Worm (Caenorhabditis elegans) whole organism, L4 larva: ENCODE results near the gene nhr-66.
A peak's percentile ranks its signal among the peaks of the same experiment; 100 is the strongest.

Experiments
- F10B5.3 ChIP-seq: sonication (generic microtip); optimal IDR thresholded peaks from 2 replicates; lab custom pipeline; 2016; ENCODE audit warnings: mild to moderate bottlenecking, missing genetic modification characterization, missing compliant biosample characterization
- F37D6.2 ChIP-seq: sonication (generic microtip); optimal IDR thresholded peaks from 2 replicates; lab custom pipeline; 2016; ENCODE audit warnings: mild to moderate bottlenecking, missing genetic modification characterization, missing compliant biosample characterization
- F44E2.7 ChIP-seq: fragments of 200-800 bp; sonication (Bioruptor generic); IDR thresholded peaks from 2 replicates; pipeline ENCODE4 v2.1.2; 2022; ENCODE audit warnings: missing genetic modification characterization, missing compliant biosample characterization
- F49E8.2 ChIP-seq: sonication (generic microtip); optimal IDR thresholded peaks from 2 replicates; lab custom pipeline; 2016; ENCODE audit warnings: missing compliant biosample characterization, mild to moderate bottlenecking, missing genetic modification characterization, borderline replicate concordance
- T20F7.1 ChIP-seq: fragments of 200-800 bp; sonication (Bioruptor generic); optimal IDR thresholded peaks from 2 replicates; lab custom pipeline; 2018; ENCODE audit warnings: mild to moderate bottlenecking, missing genetic modification characterization, missing compliant biosample characterization
- T26A8.4 ChIP-seq: fragments of 200-800 bp; sonication (Bioruptor generic); IDR thresholded peaks from 2 replicates; pipeline ENCODE4 v1.3.6; 2022; ENCODE audit warnings: missing genetic modification characterization, missing compliant biosample characterization
- Y105C5A.15 ChIP-seq: fragments of 200-800 bp; sonication (Bioruptor generic); IDR thresholded peaks from 2 replicates; pipeline ENCODE4 v1.3.6; 2022; ENCODE audit warnings: missing genetic modification characterization, missing compliant biosample characterization
- aha-1 ChIP-seq: fragments of 150-350 bp; peaks from one replicate; lab custom pipeline; 2014; ENCODE audit warnings: missing biosample characterization, missing genetic modification characterization
- ama-1 ChIP-seq: fragments of 150-350 bp; optimal IDR thresholded peaks from 2 replicates; lab custom pipeline; 2014; ENCODE audit warnings: inconsistent platforms, mixed read lengths
- ceh-20 ChIP-seq: fragments of 200-800 bp; sonication (Bioruptor generic); IDR thresholded peaks from 2 replicates; pipeline ENCODE4 v1.3.6; 2022; ENCODE audit warnings: missing genetic modification reagents, missing genetic modification characterization, missing compliant biosample characterization
- ceh-44 ChIP-seq: fragments of 200-800 bp; sonication (Bioruptor generic); IDR thresholded peaks from 2 replicates; pipeline ENCODE4 v1.3.6; 2022; ENCODE audit warnings: missing genetic modification reagents, missing genetic modification characterization, missing compliant biosample characterization
- cey-2 ChIP-seq: sonication (generic microtip); optimal IDR thresholded peaks from 3 replicates; lab custom pipeline; 2017; ENCODE audit warnings: missing genetic modification characterization, mild to moderate bottlenecking, missing compliant biosample characterization, antibody characterized with exemption, borderline replicate concordance; ENCODE audit not compliant: insufficient read depth
- daf-12 ChIP-seq: fragments of 150-350 bp; optimal IDR thresholded peaks from 2 replicates; lab custom pipeline; 2014; ENCODE audit warnings: missing biosample characterization, missing genetic modification reagents, missing genetic modification characterization
- daf-16 ChIP-seq, 3 experiments: sonication (generic microtip); optimal IDR thresholded peaks; 2 replicates each; lab custom pipeline; 2016 to 2017; ENCODE audit warnings: missing genetic modification characterization in 3 of 3, missing genetic modification reagents in 3 of 3, mild to moderate bottlenecking in 2 of 3, missing compliant biosample characterization in 2 of 3, missing biosample characterization in 1 of 3, moderate library complexity in 1 of 3
- daf-8 ChIP-seq: fragments of 200-800 bp; sonication (Bioruptor generic); IDR thresholded peaks from 2 replicates; pipeline ENCODE4 v1.3.6; 2022; ENCODE audit warnings: missing genetic modification characterization, missing compliant biosample characterization
- dpl-1 ChIP-seq: fragments of 150-350 bp; optimal IDR thresholded peaks from 2 replicates; lab custom pipeline; 2014; ENCODE audit warnings: missing biosample characterization, missing genetic modification reagents, missing genetic modification characterization
- dve-1 ChIP-seq: sonication (generic microtip); optimal IDR thresholded peaks from 2 replicates; lab custom pipeline; 2017; ENCODE audit warnings: antibody characterized with exemption, mild to moderate bottlenecking, missing genetic modification characterization, missing compliant biosample characterization; ENCODE audit not compliant: insufficient read depth
- fkh-10 ChIP-seq: fragments of 150-350 bp; optimal IDR thresholded peaks from 2 replicates; lab custom pipeline; 2014; ENCODE audit warnings: missing biosample characterization, missing genetic modification reagents, missing genetic modification characterization
- fos-1 ChIP-seq: fragments of 150-350 bp; optimal IDR thresholded peaks from 2 replicates; lab custom pipeline; 2014; ENCODE audit warnings: missing biosample characterization, missing genetic modification characterization
- hlh-11 ChIP-seq: fragments of 200-800 bp; sonication (Bioruptor generic); optimal IDR thresholded peaks from 2 replicates; lab custom pipeline; 2018; ENCODE audit warnings: mild to moderate bottlenecking, missing genetic modification characterization, missing compliant biosample characterization
- hmg-1.1 ChIP-seq: fragments of 200-800 bp; sonication (Bioruptor generic); IDR thresholded peaks from 2 replicates; pipeline ENCODE4 v1.3.6; 2022; ENCODE audit warnings: missing genetic modification reagents, missing genetic modification characterization, missing compliant biosample characterization
- jun-1 ChIP-seq: fragments of 150-350 bp; optimal IDR thresholded peaks from 2 replicates; lab custom pipeline; 2014; ENCODE audit warnings: missing biosample characterization, missing genetic modification reagents, missing genetic modification characterization
- lim-7 ChIP-seq: fragments of 200-800 bp; sonication (Bioruptor generic); IDR thresholded peaks from 2 replicates; pipeline ENCODE4 v1.3.6; 2022; ENCODE audit warnings: missing genetic modification characterization, missing compliant biosample characterization
- lin-13 ChIP-seq: fragments of 150-350 bp; optimal IDR thresholded peaks from 2 replicates; lab custom pipeline; 2014; ENCODE audit warnings: missing biosample characterization, missing genetic modification reagents, missing genetic modification characterization
- lin-29 ChIP-seq: fragments of 200-800 bp; sonication (Bioruptor generic); IDR thresholded peaks from 2 replicates; pipeline ENCODE4 v1.3.6; 2022; ENCODE audit warnings: missing genetic modification reagents, missing genetic modification characterization, missing compliant biosample characterization
- lsy-2 ChIP-seq, 2 experiments: fragments of 150-350 bp in 1 of 2; sonication (generic microtip) in 1 of 2; optimal IDR thresholded peaks; 2 replicates each; lab custom pipeline; 2014 to 2017; ENCODE audit warnings: missing biosample characterization in 2 of 2, missing genetic modification characterization in 2 of 2
- mdt-29 ChIP-seq: fragments of 200-800 bp; sonication (Bioruptor generic); IDR thresholded peaks from 2 replicates; pipeline ENCODE4 v1.3.6; 2022; ENCODE audit warnings: missing genetic modification reagents, missing genetic modification characterization, missing compliant biosample characterization
- mep-1 ChIP-seq: fragments of 150-350 bp; sonication (generic microtip); optimal IDR thresholded peaks from 3 replicates; lab custom pipeline; 2014; ENCODE audit warnings: missing biosample characterization, missing genetic modification characterization
- mes-2 ChIP-seq: sonication (generic microtip); optimal IDR thresholded peaks from 2 replicates; lab custom pipeline; 2016; ENCODE audit warnings: missing genotype, mild to moderate bottlenecking, missing genetic modification characterization, missing compliant biosample characterization; ENCODE audit not compliant: poor library complexity, severe bottlenecking
- nhr-28 ChIP-seq: fragments of 150-350 bp; optimal IDR thresholded peaks from 2 replicates; lab custom pipeline; 2014; ENCODE audit warnings: missing biosample characterization, missing genetic modification characterization
- nhr-42 ChIP-seq: fragments of 200-800 bp; sonication (Bioruptor generic); IDR thresholded peaks from 2 replicates; pipeline ENCODE4 v1.3.6; 2022; ENCODE audit warnings: missing genetic modification characterization, missing compliant biosample characterization
- nhr-48 ChIP-seq: sonication (generic microtip); optimal IDR thresholded peaks from 2 replicates; lab custom pipeline; 2016; ENCODE audit warnings: mild to moderate bottlenecking, missing genetic modification characterization, missing compliant biosample characterization
- nhr-6 ChIP-seq: fragments of 150-350 bp; optimal IDR thresholded peaks from 2 replicates; lab custom pipeline; 2014; ENCODE audit warnings: missing biosample characterization, missing genetic modification characterization
- nhr-76 ChIP-seq: fragments of 150-350 bp; optimal IDR thresholded peaks from 2 replicates; lab custom pipeline; 2014; ENCODE audit warnings: missing biosample characterization, missing genetic modification characterization
- nhr-77 ChIP-seq: fragments of 150-350 bp; optimal IDR thresholded peaks from 2 replicates; lab custom pipeline; 2014; ENCODE audit warnings: missing biosample characterization, missing genetic modification characterization
- pqm-1 ChIP-seq: sonication (generic microtip); optimal IDR thresholded peaks from 2 replicates; lab custom pipeline; 2017; ENCODE audit warnings: missing biosample characterization, missing genetic modification characterization
- rbr-2 ChIP-seq: sonication (generic microtip); optimal IDR thresholded peaks from 2 replicates; lab custom pipeline; 2016; ENCODE audit warnings: missing genotype, missing genetic modification characterization, missing compliant biosample characterization
- skn-1 ChIP-seq: fragments of 150-350 bp; optimal IDR thresholded peaks from 2 replicates; lab custom pipeline; 2014; ENCODE audit warnings: missing biosample characterization, missing genetic modification characterization
- snpc-1.2 ChIP-seq: fragments of 200-800 bp; sonication (Bioruptor generic); IDR thresholded peaks from 2 replicates; pipeline ENCODE4 v1.3.6; 2022; ENCODE audit warnings: missing genetic modification reagents, missing genetic modification characterization, missing compliant biosample characterization
- snpc-4 ChIP-seq: fragments of 150-350 bp; optimal IDR thresholded peaks from 2 replicates; lab custom pipeline; 2014; ENCODE audit warnings: missing biosample characterization, missing genetic modification characterization
- unc-39 ChIP-seq: sonication (generic microtip); optimal IDR thresholded peaks from 2 replicates; lab custom pipeline; 2017; ENCODE audit warnings: missing biosample characterization, missing genetic modification characterization
- unc-62 ChIP-seq, 3 experiments: fragments of 150-350 bp in 1 of 3; sonication (generic microtip); optimal IDR thresholded peaks in 2 of 3; peaks in 1 of 3; 1 replicate in 1 of 3; 2 replicates in 2 of 3; lab custom pipeline; 2014 to 2017; ENCODE audit warnings: missing biosample characterization in 3 of 3, missing genetic modification characterization in 3 of 3, missing genetic modification reagents in 3 of 3, missing genotype in 1 of 3
- zfp-3 ChIP-seq: fragments of 200-800 bp; sonication (Bioruptor generic); conservative IDR thresholded peaks from 2 replicates; pipeline ENCODE4 v1.3.6; 2022; ENCODE audit warnings: missing genetic modification reagents, missing genetic modification characterization, missing compliant biosample characterization
- zip-2 ChIP-seq: fragments of 150-350 bp; optimal IDR thresholded peaks from 2 replicates; lab custom pipeline; 2014; ENCODE audit warnings: missing biosample characterization, missing genetic modification characterization
- ztf-11 ChIP-seq: fragments of 150-350 bp; optimal IDR thresholded peaks from 2 replicates; lab custom pipeline; 2014; ENCODE audit warnings: missing biosample characterization, missing genetic modification characterization
- ztf-7 ChIP-seq: fragments of 150-350 bp; optimal IDR thresholded peaks from 2 replicates; lab custom pipeline; 2014; ENCODE audit warnings: missing biosample characterization, missing genetic modification characterization

The nhr-66 gene

DNA sequence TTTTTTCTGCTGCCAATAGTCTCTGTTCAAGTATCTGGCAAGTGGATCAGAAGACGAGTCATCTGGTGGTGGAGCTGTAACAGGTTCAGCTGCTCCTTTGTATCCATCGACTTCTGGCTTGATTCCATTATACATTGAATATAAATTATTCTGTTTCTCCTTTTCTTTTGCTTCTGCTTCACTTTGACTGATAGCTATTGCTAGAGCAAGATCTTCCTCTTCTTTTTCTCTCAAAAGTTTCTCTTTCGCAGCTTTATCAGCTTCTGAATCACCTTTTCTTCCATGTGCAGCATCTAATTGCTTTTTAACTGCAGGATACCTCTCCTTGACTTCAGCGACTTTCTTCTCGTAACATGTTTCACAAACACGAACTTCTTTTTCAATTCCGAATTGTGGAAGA lies 32.8 kb downstream of the nhr-66 start:
- TF ChIP-seq unc-62 (GFP tag; optimal IDR thresholded peaks at IDR 0.05 in 1 of 2; lab: Kevin White, UChicago) (peak in 1 of 2 experiments; percentile 96), unc-62 (tag; optimal IDR thresholded peaks at IDR 0.05; lab: Kevin White, UChicago) (no peak), rbr-2 (tag; lab: Kevin White, UChicago) (no peak)

DNA sequence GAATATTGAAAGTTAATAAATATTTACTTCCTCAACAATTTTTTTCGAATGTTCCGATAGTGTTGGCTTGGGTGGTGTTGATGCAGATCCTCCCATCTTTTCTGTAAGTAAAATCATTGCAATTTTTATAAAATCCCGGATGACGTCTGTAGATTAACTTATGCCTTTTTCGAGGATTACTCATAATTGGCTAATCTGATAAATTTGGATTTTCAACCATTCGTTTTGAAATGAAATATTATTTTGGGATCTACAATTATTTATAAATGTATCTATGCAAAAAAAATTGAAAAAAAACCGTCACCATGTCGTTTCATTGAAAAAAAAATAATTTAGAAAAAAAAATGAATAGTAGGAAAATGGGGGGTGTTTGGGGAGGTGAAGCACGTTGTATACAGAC lies 35.3 kb downstream of the nhr-66 start, which contains the start of gene glrx-22:
Gene glrx-22, minus strand, starts transcription at position 101 of the 400 bp plus-strand sequence.
- TF ChIP-seq fkh-10 (GFP tag; lab: Kevin White, UChicago) = no peak
- TF ChIP-seq aha-1 = peak; percentile 35

DNA sequence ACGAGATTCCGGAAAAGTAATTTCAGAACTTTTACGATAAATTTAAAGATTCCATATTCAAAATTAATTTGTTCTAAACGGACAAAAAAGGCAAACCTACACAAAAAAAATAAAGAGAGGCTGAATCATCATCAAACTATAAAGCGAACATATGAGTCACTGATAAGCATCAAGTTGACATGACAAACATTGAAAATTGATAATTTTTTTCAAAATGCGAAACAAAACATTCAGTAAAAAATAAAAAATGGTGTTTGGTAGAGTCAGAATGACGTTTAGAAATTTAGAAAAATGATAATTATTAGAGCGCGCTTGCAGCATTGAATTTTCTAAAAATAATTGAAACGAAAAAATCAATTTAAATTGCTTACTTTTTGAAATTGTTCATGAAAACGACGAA lies 36.6 kb downstream of the nhr-66 start:
- TF ChIP-seq ztf-11 (tag; lab: Kevin White, UChicago) (no peak), nhr-77 (tag; lab: Kevin White, UChicago) (peak; percentile 50), aha-1 (no peak), daf-12 (tag; lab: Kevin White, UChicago) (no peak), F44E2.7 (GFP tag; lab: Robert Waterston, UW) (no peak), nhr-6 (tag; lab: Kevin White, UChicago) (peak; percentile 59), unc-39 (tag; lab: Kevin White, UChicago) (no peak), ztf-7 (peak; percentile 18), fkh-10 (GFP tag; lab: Kevin White, UChicago) (no peak), T20F7.1 (peak; percentile 31), dpl-1 (GFP tag; lab: Kevin White, UChicago) (no peak), mes-2 (no peak), hlh-11 (tag; lab: Kevin White, UChicago) (peak; percentile 40), F10B5.3 (no peak), lin-29 (no peak), mep-1 (tag; lab: Kevin White, UChicago) (peak; percentile 12), T26A8.4 (GFP tag; lab: Robert Waterston, UW) (no peak), cey-2 (tag; lab: Kevin White, UChicago) (no peak), fos-1 (no peak), jun-1 (tag; lab: Kevin White, UChicago) (no peak), zip-2 (tag; lab: Kevin White, UChicago) (no peak), ceh-20 (GFP tag; lab: Robert Waterston, UW) (no peak), dve-1 (peak; percentile 46), daf-8 (GFP tag; lab: Robert Waterston, UW) (no peak), snpc-4 (tag; lab: Kevin White, UChicago) (no peak), ama-1 (lab: Kevin White, UChicago) (no peak), skn-1 (no peak), nhr-28 (peak; percentile 23), nhr-42 (no peak), F37D6.2 (tag; lab: Kevin White, UChicago) (no peak), ceh-44 (no peak), lsy-2 (tag; optimal IDR thresholded peaks at IDR 0.05; lab: Kevin White, UChicago) (no peak), lim-7 (GFP tag; lab: Robert Waterston, UW) (no peak), nhr-76 (tag; lab: Kevin White, UChicago) (no peak), snpc-1.2 (GFP tag; lab: Robert Waterston, UW) (no peak), pqm-1 (tag; lab: Kevin White, UChicago) (peak; percentile 67), nhr-48 (tag; lab: Kevin White, UChicago) (no peak), mdt-29 (GFP tag; lab: Robert Waterston, UW) (no peak), zfp-3 (GFP tag; lab: Robert Waterston, UW) (no peak), lin-13 (GFP tag; lab: Kevin White, UChicago) (no peak), F49E8.2 (no peak), daf-16 (GFP tag; optimal IDR thresholded peaks at IDR 0.05; lab: Kevin White, UChicago) (no peak), daf-16 (tag; optimal IDR thresholded peaks at IDR 0.05; lab: Kevin White, UChicago) (peak; percentile 73), hmg-1.1 (no peak), Y105C5A.15 (GFP tag; lab: Robert Waterston, UW) (no peak)
